Worm (Caenorhabditis elegans) whole organism, L4/young adult: Measurements from ENCODE around the gene cyp-31A3.
"Not testable (repeated sequence)": the region's sequence is repeated elsewhere in the genome, so short reads cannot be mapped to it uniquely, and the experiment has no call there.

Experiments
- W03F9.2 ChIP-seq: fragments of 150-350 bp; optimal IDR thresholded peaks from 2 replicates; lab custom pipeline; 2014; ENCODE audit warnings: missing biosample characterization, missing genetic modification characterization
- dao-5 ChIP-seq: sonication (generic microtip); optimal IDR thresholded peaks from 2 replicates; lab custom pipeline; 2016; ENCODE audit warnings: missing genotype, missing genetic modification characterization, moderate library complexity, missing compliant biosample characterization
- him-1 ChIP-seq: sonication (generic microtip); optimal IDR thresholded peaks from 2 replicates; lab custom pipeline; 2016; ENCODE audit warnings: missing genotype, missing genetic modification reagents, missing genetic modification characterization, missing compliant biosample characterization

cyp-31A3 gene

DNA sequence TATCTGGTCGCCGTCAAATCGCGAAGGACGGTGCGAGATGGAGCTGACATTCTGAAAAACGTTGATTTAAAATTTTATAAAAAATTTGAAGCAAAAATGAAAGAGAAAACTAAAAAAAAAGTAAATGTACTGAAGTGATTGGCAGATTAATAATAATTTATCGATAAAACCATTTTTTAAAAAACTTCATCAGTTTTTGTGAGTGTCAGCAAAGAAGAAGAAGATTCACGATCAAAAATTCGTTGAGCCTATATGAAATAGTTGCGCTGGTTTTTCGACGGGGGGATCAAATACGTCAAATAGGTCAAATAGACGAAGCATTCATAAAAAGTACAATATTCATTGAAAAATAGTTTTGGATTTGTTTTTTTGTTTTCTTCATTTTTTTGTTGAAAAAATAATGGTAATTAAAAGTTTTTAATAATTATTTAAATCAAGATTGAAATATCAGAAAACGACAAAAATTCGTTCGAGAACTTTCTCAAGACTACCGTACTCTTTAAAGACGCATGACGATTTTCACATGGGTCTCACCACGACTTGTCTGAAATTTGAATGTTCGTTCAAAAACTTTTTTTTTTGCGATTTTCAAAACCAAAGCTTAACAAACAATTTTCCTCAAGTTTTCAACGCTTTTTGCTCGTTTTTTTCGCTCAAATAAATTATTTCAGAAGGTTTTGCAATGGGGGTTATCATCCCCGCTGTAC is at the start of gene cyp-31A3, which contains the start of gene memi-1:
TSS of gene cyp-31A3 (plus strand) at position 672 of the 707 bp plus-strand sequence.
TSS of gene memi-1 (minus strand) at position 51 of the 707 bp plus-strand sequence.
- no peak for TF ChIP-seq W03F9.2 (tag; lab: Kevin White, UChicago)

ce11 chrIV:4712376-4712775 is 48.5 kb upstream of the cyp-31A3 start, which contains the start of gene yars-2:
Gene yars-2, minus strand, starts transcription at chrIV:4712624.
- TF ChIP-seq him-1 (tag; lab: Kevin White, UChicago): no peak
- TF ChIP-seq W03F9.2 (tag; lab: Kevin White, UChicago): no peak
- TF ChIP-seq dao-5: no peak

DNA sequence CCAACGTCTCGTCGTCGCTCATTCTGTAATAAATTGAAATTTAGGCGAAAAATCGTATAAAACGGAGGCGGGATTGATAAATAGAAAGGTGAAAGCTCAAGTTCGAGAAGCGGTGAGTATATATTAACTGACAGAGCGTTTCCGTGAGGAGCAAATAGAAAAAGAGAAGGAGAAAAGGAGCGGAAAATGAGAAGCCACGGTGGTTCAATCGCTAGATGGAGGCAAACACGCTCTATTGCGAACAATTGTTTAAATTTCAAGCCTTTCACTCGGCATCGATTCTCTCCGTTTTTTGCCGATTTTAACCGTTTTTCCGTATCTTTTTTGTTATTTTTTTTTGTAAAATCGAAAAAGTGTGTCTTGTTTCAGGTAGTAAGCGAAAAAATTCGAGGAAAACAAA is 45.1 kb upstream of the cyp-31A3 start, which contains the start of gene miro-1:
TSS of gene miro-1 (minus strand) at position 23 of the 400 bp plus-strand sequence.
- not testable (repeated sequence) for TF ChIP-seq W03F9.2 (tag; lab: Kevin White, UChicago); dao-5; him-1 (tag; lab: Kevin White, UChicago)

DNA sequence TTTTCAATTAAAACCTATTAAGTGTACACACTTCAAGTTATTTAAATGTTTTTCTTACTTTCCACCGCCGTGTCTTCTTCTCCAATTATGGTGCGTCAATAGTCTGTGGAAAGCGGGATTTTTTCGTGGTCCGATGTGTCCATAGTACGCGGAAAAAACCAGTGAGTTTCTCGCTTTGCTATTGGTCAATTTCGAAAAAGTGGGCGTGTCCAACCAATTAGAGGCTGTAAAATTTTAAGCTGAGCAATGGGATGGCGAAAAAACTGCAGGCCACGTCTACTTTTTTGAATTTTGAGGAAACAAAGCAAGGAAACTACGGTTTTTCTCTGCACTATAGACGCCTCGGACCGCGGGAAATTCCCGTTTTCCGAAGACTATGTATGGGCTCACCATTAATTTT is 37.2 kb upstream of the cyp-31A3 start:
- TF ChIP-seq W03F9.2 (tag; lab: Kevin White, UChicago) (no peak), him-1 (tag; lab: Kevin White, UChicago) (no peak), dao-5 (no peak)

ce11 chrIV:4724562-4724961 is 36.3 kb upstream of the cyp-31A3 start, which contains the start of gene K08F11.1:
Gene K08F11.1, plus strand, starts transcription at chrIV:4724862.
- TF ChIP-seq him-1 (tag; lab: Kevin White, UChicago): no peak
- no peak for TF ChIP-seq dao-5
- TF ChIP-seq W03F9.2 (tag; lab: Kevin White, UChicago): no peak

DNA sequence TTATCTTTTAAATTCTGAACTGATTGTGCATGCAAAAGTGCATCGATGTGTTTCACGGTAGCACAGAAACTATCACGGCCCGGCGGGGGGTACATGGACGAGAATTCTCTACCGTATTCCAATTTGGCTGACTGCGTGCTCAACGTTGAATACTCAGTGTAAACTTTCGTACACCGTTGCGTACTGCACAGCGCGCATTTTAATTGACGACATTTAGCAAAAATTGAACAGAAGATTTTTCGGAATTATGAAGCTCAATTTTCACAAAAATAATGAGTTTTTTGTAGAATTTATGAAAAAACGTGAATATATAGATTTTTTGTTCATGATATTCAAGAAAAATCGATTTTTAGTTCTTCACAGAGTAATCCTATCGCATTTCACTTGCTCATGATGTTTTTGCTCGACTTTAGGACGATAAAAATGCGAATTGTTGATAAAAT is 35.4 kb upstream of the cyp-31A3 start:
- TF ChIP-seq dao-5 (peak; percentile 1), him-1 (tag; lab: Kevin White, UChicago) (peak; percentile 88)

- peak; percentile 37 for TF ChIP-seq W03F9.2 (tag; lab: Kevin White, UChicago)
- TF ChIP-seq him-1 (tag; lab: Kevin White, UChicago): peak; percentile 73
These were observed 32.9 kb upstream of the cyp-31A3 start for ce11 chrIV:4727935-4728334.

ce11 chrIV:4737258-4737657 is 23.6 kb upstream of the cyp-31A3 start, which contains the start of gene fbxb-78:
Gene fbxb-78, plus strand, starts transcription at chrIV:4737558.
- TF ChIP-seq W03F9.2 (tag; lab: Kevin White, UChicago) (no peak), dao-5 (no peak), him-1 (tag; lab: Kevin White, UChicago) (no peak)

- no peak for TF ChIP-seq him-1 (tag; lab: Kevin White, UChicago)
- no peak for TF ChIP-seq W03F9.2 (tag; lab: Kevin White, UChicago)
- no peak for TF ChIP-seq dao-5
These were observed 18.4 kb upstream of the cyp-31A3 start for ce11 chrIV:4742480-4742879.

DNA sequence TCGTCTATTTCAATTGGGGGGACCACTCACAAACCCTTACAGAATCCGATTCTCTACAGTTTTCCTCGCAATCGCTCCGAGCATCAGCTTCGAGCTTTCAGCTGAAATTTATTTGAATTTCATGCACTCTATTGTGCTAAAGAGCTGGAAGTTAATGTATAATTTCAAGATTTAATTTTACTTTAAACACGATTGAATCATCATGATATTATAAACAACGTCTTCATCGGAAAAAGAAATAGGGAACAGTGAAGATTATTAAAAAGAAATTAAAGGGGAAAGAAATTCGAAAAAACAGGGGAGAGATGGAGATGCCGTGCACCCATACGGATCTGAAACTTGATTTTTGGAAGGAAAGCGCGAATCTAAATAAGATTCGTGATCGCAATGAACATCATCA is 16.7 kb upstream of the cyp-31A3 start, which contains the start of gene hoe-1:
TSS of gene hoe-1 (minus strand) at position 101 of the 400 bp plus-strand sequence.
- TF ChIP-seq dao-5 (no peak), W03F9.2 (tag; lab: Kevin White, UChicago) (no peak), him-1 (tag; lab: Kevin White, UChicago) (no peak)

DNA sequence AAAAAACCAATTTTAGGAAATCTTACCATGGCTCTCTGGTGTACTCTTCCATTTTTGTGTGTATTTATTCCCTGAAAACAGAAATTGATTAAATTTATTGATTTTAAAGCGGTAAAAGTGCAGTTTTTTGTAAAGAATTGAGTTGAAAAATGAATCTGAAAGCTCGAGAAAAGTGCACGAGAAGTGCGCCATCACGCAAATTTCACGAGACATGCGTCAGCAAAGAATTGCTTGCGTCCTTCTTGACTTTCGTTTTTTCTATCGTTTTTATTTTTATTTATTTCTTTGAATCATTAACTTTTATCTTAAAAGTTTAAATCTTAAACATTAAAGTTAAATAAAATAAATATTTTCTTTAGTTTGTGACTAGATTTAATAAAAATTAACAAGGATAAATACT is 15.4 kb upstream of the cyp-31A3 start, which contains the start of gene timm-17B.1:
TSS of gene timm-17B.1 (minus strand) at position 71 of the 400 bp plus-strand sequence.
- peak; percentile 96 for TF ChIP-seq W03F9.2 (tag; lab: Kevin White, UChicago)
- TF ChIP-seq him-1 (tag; lab: Kevin White, UChicago): peak; percentile 10
- no peak for TF ChIP-seq dao-5

- TF ChIP-seq W03F9.2 (tag; lab: Kevin White, UChicago): no peak
- no peak for TF ChIP-seq dao-5
- TF ChIP-seq him-1 (tag; lab: Kevin White, UChicago): no peak
These were observed 13.3 kb upstream of the cyp-31A3 start, which contains the start of gene tctn-1 for ce11 chrIV:4747553-4747952. Gene tctn-1, minus strand, starts transcription at chrIV:4747832.

DNA sequence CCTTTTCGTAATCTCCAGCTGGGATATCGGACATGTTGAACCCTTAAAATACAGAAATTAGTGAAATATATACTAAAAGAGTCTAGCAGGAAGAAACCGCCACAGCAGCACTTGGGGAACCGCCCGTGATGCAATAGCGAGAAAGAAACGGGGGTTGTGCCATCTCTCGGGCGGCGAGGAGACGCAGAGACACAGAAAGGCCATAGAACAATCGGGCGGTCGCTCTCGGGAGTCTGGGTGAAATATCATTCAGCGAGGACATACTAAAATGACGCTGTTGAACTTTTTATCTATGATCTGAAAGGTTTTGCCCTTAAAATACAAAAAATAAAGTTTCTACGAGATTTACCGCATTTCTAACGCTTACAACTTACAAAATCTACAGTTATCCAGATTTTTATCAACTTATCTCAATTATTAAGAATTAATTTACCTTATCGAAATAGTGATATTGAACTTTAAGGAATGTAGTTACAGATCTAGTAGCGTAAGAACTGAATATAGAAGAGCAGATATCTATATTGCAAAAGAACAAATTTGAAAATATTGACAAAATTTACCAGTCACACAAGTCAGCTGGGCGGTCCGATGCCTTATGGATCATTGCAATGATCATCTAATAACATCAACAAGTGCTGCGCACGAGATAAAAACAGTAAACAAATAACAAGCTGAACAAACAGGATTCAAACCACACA is 12.3 kb upstream of the cyp-31A3 start, which contains the start of gene cyc-2.1:
TSS of gene cyc-2.1 (minus strand) at position 605 of the 698 bp plus-strand sequence.
- TF ChIP-seq dao-5 (peak; percentile 17), him-1 (tag; lab: Kevin White, UChicago) (no peak), W03F9.2 (tag; lab: Kevin White, UChicago) (no peak)

- no peak for TF ChIP-seq dao-5
- no peak for TF ChIP-seq him-1 (tag; lab: Kevin White, UChicago)
- TF ChIP-seq W03F9.2 (tag; lab: Kevin White, UChicago): no peak
These were observed 11.7 kb upstream of the cyp-31A3 start for ce11 chrIV:4749155-4749554.
